Fruit fly (Drosophila melanogaster): Measurements from ENCODE around the gene lmgB.

Gene lmgB

dm6 chr2L:8553789-8554626, 25.6 kb upstream of the lmgB start (continued):
- TF ChIP-seq CG8388 (GFP tag; optimal IDR thresholded peaks at IDR 0.05) (peak; percentile 52), CrebB (tag; optimal IDR thresholded peaks at IDR 0.05) (no peak), ci (GFP tag; IDR thresholded peaks at IDR 0.05) (no peak), Fer3 (tag; optimal IDR thresholded peaks at IDR 0.05) (peak; percentile 21), CG12071 (GFP tag; optimal IDR thresholded peaks at IDR 0.05) (no peak), D (optimal IDR thresholded peaks at IDR 0.05) (no peak), D (GFP tag; optimal IDR thresholded peaks at IDR 0.05) (peak; percentile 37), oc (tag; optimal IDR thresholded peaks at IDR 0.05) (peak; percentile 81), pb (GFP tag; optimal IDR thresholded peaks at IDR 0.05) (no peak), CG12769 (tag; optimal IDR thresholded peaks at IDR 0.05) (peak; percentile 67), jigr1 (GFP tag; IDR thresholded peaks at IDR 0.05) (no peak), CG12391 (tag; optimal IDR thresholded peaks at IDR 0.05) (peak; percentile 45), CG6813 (GFP tag; optimal IDR thresholded peaks at IDR 0.05) (no peak), CG15073 (GFP tag; optimal IDR thresholded peaks at IDR 0.05) (no peak), cas (GFP tag; IDR thresholded peaks at IDR 0.05) (no peak), odd (GFP tag; optimal IDR thresholded peaks at IDR 0.05) (peak; percentile 26), CG8089 (GFP tag; optimal IDR thresholded peaks at IDR 0.05) (no peak), zfh2 (GFP tag; optimal IDR thresholded peaks at IDR 0.05) (peak; percentile 12), shn (GFP tag; optimal IDR thresholded peaks at IDR 0.05) (no peak), dimm (GFP tag; IDR thresholded peaks at IDR 0.05) (no peak), Spps (tag; optimal IDR thresholded peaks at IDR 0.05) (no peak), onecut (GFP tag; IDR thresholded peaks at IDR 0.05) (peak; percentile 49), Mad (GFP tag; optimal IDR thresholded peaks at IDR 0.05) (no peak), br (optimal IDR thresholded peaks at IDR 0.05) (no peak), CG1832 (GFP tag; optimal IDR thresholded peaks at IDR 0.05) (no peak), klu (GFP tag; IDR thresholded peaks at IDR 0.05) (no peak; the same call in 1 of the 2 replicates), CG3838 (GFP tag; optimal IDR thresholded peaks at IDR 0.05) (no peak), ab (GFP tag; optimal IDR thresholded peaks at IDR 0.05) (no peak), CG17385 (GFP tag; optimal IDR thresholded peaks at IDR 0.05) (peak; percentile 14), CG4854 (GFP tag; optimal IDR thresholded peaks at IDR 0.05) (no peak), mld (GFP tag; IDR thresholded peaks at IDR 0.05; ENCODE audit: partially characterized antibody) (no peak), Sin3A (optimal IDR thresholded peaks at IDR 0.05) (no peak), Six4 (GFP tag; optimal IDR thresholded peaks at IDR 0.05) (peak; percentile 22), CG2129 (GFP tag; IDR thresholded peaks at IDR 0.05; ENCODE audit: partially characterized antibody) (no peak), ERR (GFP tag; optimal IDR thresholded peaks at IDR 0.05) (no peak), Dip3 (GFP tag; optimal IDR thresholded peaks at IDR 0.05) (peak; percentile 19), Lhr (GFP tag; optimal IDR thresholded peaks at IDR 0.05) (peak; percentile 11), ranshi (GFP tag; IDR thresholded peaks at IDR 0.05) (no peak), fu2 (GFP tag; optimal IDR thresholded peaks at IDR 0.05) (no peak), CG6683 (GFP tag; optimal IDR thresholded peaks at IDR 0.05) (no peak), CG9727 (GFP tag; optimal IDR thresholded peaks at IDR 0.05) (peak; percentile 40), HLH54F (GFP tag; optimal IDR thresholded peaks at IDR 0.05) (peak; percentile 32), CG10654 (GFP tag; optimal IDR thresholded peaks at IDR 0.05) (no peak), insv (GFP tag; optimal IDR thresholded peaks at IDR 0.05) (no peak), CG12155 (GFP tag; optimal IDR thresholded peaks at IDR 0.05) (peak; percentile 11), CG2120 (GFP tag; optimal IDR thresholded peaks at IDR 0.05) (peak; percentile 39), sc (optimal IDR thresholded peaks at IDR 0.05) (no peak), sc (GFP tag; optimal IDR thresholded peaks at IDR 0.05) (peak; percentile 47), yki (optimal IDR thresholded peaks at IDR 0.05) (no peak), Hey (tag; optimal IDR thresholded peaks at IDR 0.05) (peak; percentile 23), CG9817 (tag; optimal IDR thresholded peaks at IDR 0.05) (peak; percentile 30), CG3065 (GFP tag; optimal IDR thresholded peaks at IDR 0.05) (no peak)
